Worm (Caenorhabditis elegans) whole organism, L2 larva: ENCODE measurements around the gene F37B12.3.

Experiments
- lin-11 ChIP-seq: fragments of 150-350 bp; sonication (generic microtip); optimal IDR thresholded peaks from 2 replicates; lab custom pipeline; 2014; ENCODE audit warnings: missing biosample characterization, missing genetic modification characterization, inconsistent platforms, mixed read lengths
- nhr-10 ChIP-seq: sonication (generic microtip); optimal IDR thresholded peaks from 2 replicates; lab custom pipeline; 2017; ENCODE audit warnings: missing biosample characterization, missing genetic modification characterization
- nhr-12 ChIP-seq: fragments of 150-350 bp; optimal IDR thresholded peaks from 2 replicates; lab custom pipeline; 2014; ENCODE audit warnings: missing biosample characterization, missing genetic modification characterization
- unc-39 ChIP-seq: fragments of 150-350 bp; optimal IDR thresholded peaks from 2 replicates; lab custom pipeline; 2014; ENCODE audit warnings: missing biosample characterization, missing genetic modification characterization
- unc-62 ChIP-seq: fragments of 150-350 bp; optimal IDR thresholded peaks from 2 replicates; lab custom pipeline; 2014; ENCODE audit warnings: missing biosample characterization, missing genetic modification reagents, missing genetic modification characterization
- ztf-11 ChIP-seq: sonication (generic microtip); optimal IDR thresholded peaks from 2 replicates; lab custom pipeline; 2017; ENCODE audit warnings: missing biosample characterization, missing genetic modification characterization

ce11 chrII:9010708-9011107 is 30.5 kb downstream of the F37B12.3 start:
- TF ChIP-seq nhr-10 (tag; lab: Kevin White, UChicago): no peak
- TF ChIP-seq ztf-11 (tag; lab: Kevin White, UChicago): no peak
- no peak for TF ChIP-seq unc-39 (tag; lab: Kevin White, UChicago)
- TF ChIP-seq unc-62 (GFP tag; lab: Kevin White, UChicago): no peak
- no peak for TF ChIP-seq nhr-12 (tag; lab: Kevin White, UChicago)
- TF ChIP-seq lin-11: no peak
